Worm (Caenorhabditis elegans) whole organism, mixed stage, embryonic: ENCODE measurements around the gene srbc-33.

Experiments
- M03D4.4 ChIP-seq: sonication (generic microtip); optimal IDR thresholded peaks from 2 replicates; lab custom pipeline; 2017; ENCODE audit warnings: mild to moderate bottlenecking, missing genetic modification characterization, missing compliant biosample characterization
- bed-3 ChIP-seq: fragments of 200-800 bp; sonication (Bioruptor generic); optimal IDR thresholded peaks from 3 replicates; lab custom pipeline; 2018; ENCODE audit warnings: mild to moderate bottlenecking, missing genetic modification characterization, moderate library complexity, missing compliant biosample characterization
- blmp-1 ChIP-seq: fragments of 150-350 bp; optimal IDR thresholded peaks from 2 replicates; lab custom pipeline; 2014; ENCODE audit warnings: missing biosample characterization, missing genetic modification characterization
- ceh-39 ChIP-seq: fragments of 150-350 bp; optimal IDR thresholded peaks from 2 replicates; lab custom pipeline; 2014; ENCODE audit warnings: missing biosample characterization, missing genetic modification characterization
- ceh-43 ChIP-seq: fragments of 200-800 bp; sonication (Bioruptor generic); optimal IDR thresholded peaks from 2 replicates; lab custom pipeline; 2018; ENCODE audit warnings: mild to moderate bottlenecking, missing genetic modification characterization, moderate library complexity, missing compliant biosample characterization
- ceh-83 ChIP-seq: fragments of 200-800 bp; sonication (Bioruptor generic); optimal IDR thresholded peaks from 2 replicates; lab custom pipeline; 2018; ENCODE audit warnings: mild to moderate bottlenecking, missing genetic modification characterization, missing compliant biosample characterization
- ces-1 ChIP-seq: fragments of 150-350 bp; optimal IDR thresholded peaks from 2 replicates; lab custom pipeline; 2014; ENCODE audit warnings: missing biosample characterization, missing genetic modification reagents, missing genetic modification characterization
- cnd-1 ChIP-seq: fragments of 200-800 bp; sonication (Bioruptor generic); optimal IDR thresholded peaks from 2 replicates; lab custom pipeline; 2018; ENCODE audit warnings: mild to moderate bottlenecking, missing genetic modification characterization, missing compliant biosample characterization
- drap-1 ChIP-seq: fragments of 200-800 bp; sonication (Bioruptor generic); optimal IDR thresholded peaks from 3 replicates; lab custom pipeline; 2018; ENCODE audit warnings: mild to moderate bottlenecking, missing genetic modification characterization, missing compliant biosample characterization
- elt-1 ChIP-seq: sonication (generic microtip); optimal IDR thresholded peaks from 2 replicates; lab custom pipeline; 2017; ENCODE audit warnings: missing genetic modification characterization, mild to moderate bottlenecking, missing compliant biosample characterization, antibody characterized with exemption, moderate library complexity, borderline replicate concordance; ENCODE audit not compliant: insufficient read depth
- elt-3 ChIP-seq: fragments of 150-350 bp; optimal IDR thresholded peaks from 2 replicates; lab custom pipeline; 2014; ENCODE audit warnings: missing biosample characterization, missing genetic modification characterization
- flh-1 ChIP-seq: fragments of 200-800 bp; sonication (Bioruptor generic); optimal IDR thresholded peaks from 2 replicates; lab custom pipeline; 2018; ENCODE audit warnings: mild to moderate bottlenecking, missing genetic modification characterization, moderate library complexity, missing compliant biosample characterization
- ham-2 ChIP-seq: fragments of 200-800 bp; sonication (Bioruptor generic); optimal IDR thresholded peaks from 2 replicates; lab custom pipeline; 2018; ENCODE audit warnings: mild to moderate bottlenecking, missing genetic modification characterization, missing compliant biosample characterization
- hlh-1 ChIP-seq: fragments of 150-350 bp; optimal IDR thresholded peaks from 2 replicates; lab custom pipeline; 2014; ENCODE audit warnings: missing biosample characterization, missing genetic modification reagents, missing genetic modification characterization
- lin-13 ChIP-seq: fragments of 150-350 bp; optimal IDR thresholded peaks from 2 replicates; lab custom pipeline; 2014; ENCODE audit warnings: missing biosample characterization, missing genetic modification characterization
- lin-32 ChIP-seq: fragments of 200-800 bp; sonication (Bioruptor generic); optimal IDR thresholded peaks from 2 replicates; lab custom pipeline; 2018; ENCODE audit warnings: mild to moderate bottlenecking, missing genetic modification characterization, missing compliant biosample characterization
- lsy-2 ChIP-seq: fragments of 150-350 bp; optimal IDR thresholded peaks from 2 replicates; lab custom pipeline; 2014; ENCODE audit warnings: missing biosample characterization, missing genetic modification characterization
- mab-5 ChIP-seq: fragments of 150-350 bp; optimal IDR thresholded peaks from 2 replicates; lab custom pipeline; 2014; ENCODE audit warnings: missing biosample characterization, missing genetic modification characterization
- mep-1 ChIP-seq: fragments of 150-350 bp; optimal IDR thresholded peaks from 2 replicates; lab custom pipeline; 2017; ENCODE audit warnings: missing biosample characterization, missing genetic modification reagents, missing genetic modification characterization, inconsistent platforms
- nhr-12 ChIP-seq: fragments of 150-350 bp; optimal IDR thresholded peaks from 2 replicates; lab custom pipeline; 2014; ENCODE audit warnings: missing biosample characterization, missing genetic modification characterization
- nhr-2 ChIP-seq: fragments of 150-350 bp; optimal IDR thresholded peaks from 2 replicates; lab custom pipeline; 2014; ENCODE audit warnings: missing biosample characterization, missing genetic modification characterization
- nhr-237 ChIP-seq: fragments of 150-350 bp; optimal IDR thresholded peaks from 2 replicates; lab custom pipeline; 2014; ENCODE audit warnings: missing biosample characterization, missing genetic modification characterization
- nhr-28 ChIP-seq: fragments of 150-350 bp; optimal IDR thresholded peaks from 2 replicates; lab custom pipeline; 2014; ENCODE audit warnings: missing biosample characterization, missing genetic modification characterization
- nhr-76 ChIP-seq: sonication (generic microtip); optimal IDR thresholded peaks from 2 replicates; lab custom pipeline; 2017; ENCODE audit warnings: missing biosample characterization, missing genetic modification characterization
- pha-4 ChIP-seq: fragments of 150-350 bp; optimal IDR thresholded peaks from 2 replicates; lab custom pipeline; 2018; ENCODE audit warnings: missing biosample characterization, missing genetic modification reagents, missing genetic modification characterization
- snpc-4 ChIP-seq: fragments of 150-350 bp; optimal IDR thresholded peaks from 2 replicates; lab custom pipeline; 2014; ENCODE audit warnings: missing biosample characterization, missing genetic modification characterization
- sptf-1 ChIP-seq: sonication (generic microtip); optimal IDR thresholded peaks from 2 replicates; lab custom pipeline; 2017; ENCODE audit warnings: mild to moderate bottlenecking, missing genetic modification characterization, moderate library complexity, missing compliant biosample characterization
- tbx-8 ChIP-seq: fragments of 200-800 bp; sonication (Bioruptor generic); optimal IDR thresholded peaks from 2 replicates; lab custom pipeline; 2018; ENCODE audit warnings: mild to moderate bottlenecking, missing genetic modification characterization, moderate library complexity, missing compliant biosample characterization
- unc-120 ChIP-seq: sonication (generic microtip); optimal IDR thresholded peaks from 2 replicates; lab custom pipeline; 2017; ENCODE audit warnings: missing genetic modification characterization, missing compliant biosample characterization; ENCODE audit not compliant: poor library complexity, severe bottlenecking
- unc-39 ChIP-seq: fragments of 150-350 bp; optimal IDR thresholded peaks from 2 replicates; lab custom pipeline; 2014; ENCODE audit warnings: missing biosample characterization, missing genetic modification characterization
- unc-62 ChIP-seq: fragments of 150-350 bp; optimal IDR thresholded peaks from 2 replicates; lab custom pipeline; 2014; ENCODE audit warnings: missing biosample characterization, missing genetic modification reagents, missing genetic modification characterization
- zip-8 ChIP-seq: fragments of 150-350 bp; optimal IDR thresholded peaks from 2 replicates; lab custom pipeline; 2014; ENCODE audit warnings: missing biosample characterization, missing genetic modification characterization
- ztf-11 ChIP-seq: fragments of 150-350 bp; optimal IDR thresholded peaks from 2 replicates; lab custom pipeline; 2014; ENCODE audit warnings: missing biosample characterization, missing genetic modification characterization

The srbc-33 gene

DNA sequence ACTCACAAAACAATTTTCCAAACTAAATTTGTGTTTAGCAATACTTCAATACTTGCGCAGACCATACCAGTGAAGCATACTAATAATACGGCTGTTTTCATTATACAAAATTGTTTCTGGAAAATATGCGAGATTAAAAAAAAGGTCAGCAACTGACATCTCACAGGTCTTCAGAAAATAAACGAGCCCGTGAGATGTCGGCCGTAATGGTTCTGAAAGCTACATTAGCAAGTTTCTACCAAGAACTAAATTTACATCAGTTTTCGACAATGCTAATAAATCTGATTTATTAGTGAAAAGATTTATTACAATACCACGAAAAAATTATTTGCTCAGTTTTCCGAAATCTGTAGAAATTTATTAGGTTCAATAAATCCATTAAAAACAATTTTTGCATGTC lies 7.1 kb downstream of the srbc-33 start, which contains the start of gene srbc-31:
Gene srbc-31, minus strand, starts transcription at position 101 of the 400 bp plus-strand sequence.
- no peak for TF ChIP-seq unc-120
- no peak for TF ChIP-seq nhr-12 (tag; lab: Kevin White, UChicago)
- TF ChIP-seq snpc-4 (tag; lab: Kevin White, UChicago): no peak
- TF ChIP-seq bed-3 (GFP tag; lab: Kevin White, UChicago): no peak
- TF ChIP-seq nhr-76 (tag; lab: Kevin White, UChicago): no peak
- TF ChIP-seq tbx-8 (GFP tag; lab: Kevin White, UChicago): no peak
- TF ChIP-seq ham-2 (GFP tag; lab: Kevin White, UChicago): no peak
- no peak for TF ChIP-seq mep-1 (tag; lab: Kevin White, UChicago)
- TF ChIP-seq ceh-43 (GFP tag; lab: Kevin White, UChicago): no peak
- no peak for TF ChIP-seq nhr-2 (tag; lab: Kevin White, UChicago)
- no peak for TF ChIP-seq blmp-1
- TF ChIP-seq lin-32 (GFP tag; lab: Kevin White, UChicago): no peak
- no peak for TF ChIP-seq elt-3
- no peak for TF ChIP-seq drap-1 (GFP tag; lab: Kevin White, UChicago)
- no peak for TF ChIP-seq hlh-1 (tag; lab: Kevin White, UChicago)
- TF ChIP-seq sptf-1 (tag; lab: Kevin White, UChicago): no peak
- TF ChIP-seq nhr-237: no peak
- TF ChIP-seq unc-39 (tag; lab: Kevin White, UChicago): no peak
- TF ChIP-seq zip-8 (tag; lab: Kevin White, UChicago): no peak

- no peak for TF ChIP-seq elt-1 (tag; lab: Kevin White, UChicago)
- TF ChIP-seq ceh-39 (tag; lab: Kevin White, UChicago): no peak
- TF ChIP-seq ztf-11: no peak
- TF ChIP-seq ceh-83 (GFP tag; lab: Kevin White, UChicago): no peak
- no peak for TF ChIP-seq cnd-1 (tag; lab: Kevin White, UChicago)
- no peak for TF ChIP-seq blmp-1
- no peak for TF ChIP-seq nhr-237
- TF ChIP-seq mep-1 (tag; lab: Kevin White, UChicago): no peak
These were observed 8.4 kb downstream of the srbc-33 start for ce11 chrV:3476228-3476627.

DNA sequence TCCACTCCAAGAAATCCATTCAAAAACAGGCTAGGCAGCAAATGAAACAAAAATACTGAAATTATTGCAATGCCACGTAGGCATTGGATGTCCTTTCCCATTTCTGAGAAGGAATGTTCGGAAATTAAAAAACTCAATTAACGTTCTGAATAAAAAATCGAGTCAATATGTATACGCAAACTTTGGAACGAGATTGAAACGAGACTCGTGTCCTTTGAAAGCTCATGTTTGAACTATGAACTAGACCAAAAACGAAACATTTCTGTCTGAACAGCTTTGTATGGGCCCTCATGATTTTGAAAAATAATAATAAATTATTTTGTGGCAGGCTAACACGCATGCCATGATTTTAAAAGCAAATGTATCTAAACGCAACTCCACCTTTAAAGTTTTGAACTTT lies 9.6 kb downstream of the srbc-33 start, which contains the start of gene oac-2:
Gene oac-2, minus strand, starts transcription at position 101 of the 400 bp plus-strand sequence.
- TF ChIP-seq snpc-4 (tag; lab: Kevin White, UChicago): no peak
- no peak for TF ChIP-seq lin-13 (tag; lab: Kevin White, UChicago)
- no peak for TF ChIP-seq ces-1 (GFP tag; lab: Kevin White, UChicago)
- no peak for TF ChIP-seq cnd-1 (tag; lab: Kevin White, UChicago)
- TF ChIP-seq unc-39 (tag; lab: Kevin White, UChicago): no peak
- TF ChIP-seq ceh-39 (tag; lab: Kevin White, UChicago): no peak
- TF ChIP-seq drap-1 (GFP tag; lab: Kevin White, UChicago): no peak
- no peak for TF ChIP-seq nhr-12 (tag; lab: Kevin White, UChicago)
- no peak for TF ChIP-seq nhr-28 (tag; lab: Kevin White, UChicago)
- no peak for TF ChIP-seq tbx-8 (GFP tag; lab: Kevin White, UChicago)
- TF ChIP-seq zip-8 (tag; lab: Kevin White, UChicago): no peak
- TF ChIP-seq ceh-83 (GFP tag; lab: Kevin White, UChicago): no peak
- no peak for TF ChIP-seq unc-120
- TF ChIP-seq blmp-1: no peak
- TF ChIP-seq nhr-76 (tag; lab: Kevin White, UChicago): no peak

DNA sequence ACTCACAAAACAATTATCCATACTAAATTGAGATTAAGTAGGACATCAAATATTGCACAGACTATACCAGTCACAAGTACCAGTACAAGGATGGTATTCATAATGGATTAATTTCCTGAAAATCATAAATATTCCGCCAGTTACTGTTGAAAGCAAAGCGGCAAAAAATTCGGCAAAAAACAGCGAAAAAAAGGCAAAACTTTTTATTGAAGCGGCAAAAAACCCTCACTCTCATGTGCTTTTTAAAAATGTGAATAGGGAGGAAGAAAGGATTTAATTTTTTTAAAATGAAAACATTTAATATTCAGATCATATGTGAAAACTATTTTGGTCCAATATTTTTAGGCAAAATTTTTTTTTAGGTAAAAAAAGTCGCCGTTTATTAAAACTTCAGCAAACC lies 13.8 kb downstream of the srbc-33 start, which contains the start of gene srbc-29:
Gene srbc-29, minus strand, starts transcription at position 101 of the 400 bp plus-strand sequence.
- TF ChIP-seq unc-120: no peak
- TF ChIP-seq, all 35 proteins: peak for 0

- TF ChIP-seq nhr-76 (tag; lab: Kevin White, UChicago) (no peak), nhr-12 (tag; lab: Kevin White, UChicago) (no peak), nhr-28 (tag; lab: Kevin White, UChicago) (no peak), flh-1 (GFP tag; lab: Kevin White, UChicago) (no peak), pha-4 (tag; lab: Kevin White, UChicago) (no peak), zip-8 (tag; lab: Kevin White, UChicago) (no peak), mab-5 (tag; lab: Kevin White, UChicago) (no peak), M03D4.4 (no peak), ham-2 (GFP tag; lab: Kevin White, UChicago) (no peak), ceh-39 (tag; lab: Kevin White, UChicago) (no peak), ceh-43 (GFP tag; lab: Kevin White, UChicago) (no peak), hlh-1 (tag; lab: Kevin White, UChicago) (no peak), elt-3 (no peak), lsy-2 (tag; lab: Kevin White, UChicago) (no peak), unc-62 (no peak), snpc-4 (tag; lab: Kevin White, UChicago) (no peak), drap-1 (GFP tag; lab: Kevin White, UChicago) (no peak)
These were observed 16.2 kb downstream of the srbc-33 start, which contains the start of gene gst-33 for ce11 chrV:3468436-3468835. gst-33 (minus strand) TSS chrV:3468562.
